Fruit fly (Drosophila melanogaster) whole organism, embryonic: ENCODE measurements around the gene Elo68alpha.

Experiments used
- ATbp ChIP-seq: fragments of 200-800 bp; sonication (Bioruptor generic); optimal IDR thresholded peaks from 2 replicates; lab custom pipeline; 2017; ENCODE audit warnings: missing biosample characterization, mild to moderate bottlenecking, missing genetic modification characterization, missing genetic modification reagents
- Asciz ChIP-seq: fragments of 200-800 bp; sonication (Bioruptor generic); optimal IDR thresholded peaks from 2 replicates; lab custom pipeline; 2017; ENCODE audit warnings: missing biosample characterization, mild to moderate bottlenecking, missing genetic modification characterization, missing genetic modification reagents
- Blimp-1 ChIP-seq: fragments of 200-800 bp; sonication (Bioruptor generic); optimal IDR thresholded peaks from 3 replicates; lab custom pipeline; 2018; ENCODE audit warnings: missing biosample characterization, missing genetic modification characterization, mild to moderate bottlenecking, moderate library complexity, missing genetic modification reagents
- CG11504 ChIP-seq: fragments of 200-800 bp; sonication (Bioruptor generic); optimal IDR thresholded peaks from 3 replicates; lab custom pipeline; 2019; ENCODE audit warnings: missing biosample characterization, mild to moderate bottlenecking, missing genetic modification characterization, moderate library complexity
- CG12299 ChIP-seq: fragments of 200-800 bp; sonication (Bioruptor generic); optimal IDR thresholded peaks from 2 replicates; lab custom pipeline; 2018; ENCODE audit warnings: missing biosample characterization, mild to moderate bottlenecking, missing genetic modification characterization
- CG12744 ChIP-seq: fragments of 200-800 bp; sonication (Bioruptor generic); optimal IDR thresholded peaks from 2 replicates; lab custom pipeline; 2016; ENCODE audit warnings: missing biosample characterization, missing genetic modification characterization
- CG14710 ChIP-seq: fragments of 200-800 bp; sonication (Bioruptor generic); optimal IDR thresholded peaks from 3 replicates; lab custom pipeline; 2019; ENCODE audit warnings: missing biosample characterization, mild to moderate bottlenecking, missing genetic modification characterization, moderate library complexity
- CG1602 ChIP-seq: fragments of 200-800 bp; sonication (Bioruptor generic); optimal IDR thresholded peaks from 3 replicates; lab custom pipeline; 2016; ENCODE audit warnings: missing biosample characterization, missing genetic modification characterization
- CG16813 ChIP-seq: fragments of 200-800 bp; sonication (Bioruptor generic); IDR thresholded peaks from 3 replicates; pipeline ENCODE4 v1.3.6; 2022; ENCODE audit warnings: missing biosample characterization, missing genetic modification characterization; ENCODE audit not compliant: partially characterized antibody
- CG17328 ChIP-seq: fragments of 200-800 bp; sonication (Bioruptor generic); IDR thresholded peaks from 2 replicates; pipeline ENCODE4 v1.3.6; 2022; ENCODE audit warnings: missing biosample characterization, missing genetic modification characterization
- CG17361 ChIP-seq: fragments of 200-800 bp; sonication (Bioruptor generic); IDR thresholded peaks from 3 replicates; pipeline ENCODE4 v1.3.6; 2022; ENCODE audit warnings: missing biosample characterization, missing genetic modification characterization
- CG17568 ChIP-seq: fragments of 200-800 bp; sonication (Bioruptor generic); optimal IDR thresholded peaks from 2 replicates; lab custom pipeline; 2018; ENCODE audit warnings: missing biosample characterization, mild to moderate bottlenecking, missing genetic modification characterization, moderate library complexity
- CG17829 ChIP-seq: fragments of 200-800 bp; optimal IDR thresholded peaks from 2 replicates; lab custom pipeline; 2019; ENCODE audit warnings: missing biosample characterization, mild to moderate bottlenecking, missing genetic modification characterization, moderate library complexity
- CG3163 ChIP-seq: fragments of 200-800 bp; sonication (Bioruptor generic); optimal IDR thresholded peaks from 3 replicates; lab custom pipeline; 2016; ENCODE audit warnings: missing biosample characterization, missing genetic modification characterization
- CG4707 ChIP-seq: fragments of 200-800 bp; sonication (Bioruptor generic); optimal IDR thresholded peaks from 2 replicates; lab custom pipeline; 2018; ENCODE audit warnings: missing biosample characterization, mild to moderate bottlenecking, missing genetic modification characterization, moderate library complexity
- CG5245 ChIP-seq: fragments of 200-800 bp; sonication (Bioruptor generic); optimal IDR thresholded peaks from 3 replicates; lab custom pipeline; 2016; ENCODE audit warnings: missing biosample characterization, missing genetic modification characterization
- CG6254 ChIP-seq: fragments of 200-800 bp; sonication (Bioruptor generic); optimal IDR thresholded peaks from 3 replicates; lab custom pipeline; 2017; ENCODE audit warnings: mild to moderate bottlenecking, missing biosample characterization, missing genetic modification reagents, missing genetic modification characterization
- CG6689 ChIP-seq: fragments of 200-800 bp; sonication (Bioruptor generic); IDR thresholded peaks from 2 replicates; pipeline ENCODE4 v1.3.6; 2022; ENCODE audit warnings: missing biosample characterization, missing genetic modification characterization
- CG6791 ChIP-seq: fragments of 200-800 bp; sonication (Bioruptor generic); IDR thresholded peaks from 3 replicates; pipeline ENCODE4 v1.3.6; 2022; ENCODE audit warnings: missing biosample characterization, missing genetic modification characterization; ENCODE audit not compliant: partially characterized antibody
- CG7556 ChIP-seq: fragments of 200-800 bp; sonication (Bioruptor generic); optimal IDR thresholded peaks from 2 replicates; lab custom pipeline; 2017; ENCODE audit warnings: missing biosample characterization, mild to moderate bottlenecking, missing genetic modification characterization
- CG8359 ChIP-seq: fragments of 200-800 bp; sonication (Bioruptor generic); optimal IDR thresholded peaks from 2 replicates; lab custom pipeline; 2017; ENCODE audit warnings: missing biosample characterization, mild to moderate bottlenecking, missing genetic modification characterization, borderline replicate concordance
- CG9437 ChIP-seq: fragments of 200-800 bp; sonication (Bioruptor generic); optimal IDR thresholded peaks from 2 replicates; lab custom pipeline; 2018; ENCODE audit warnings: missing biosample characterization, mild to moderate bottlenecking, missing genetic modification characterization
- Chrac-16 ChIP-seq: fragments of 200-800 bp; sonication (Bioruptor generic); optimal IDR thresholded peaks from 3 replicates; lab custom pipeline; 2016; ENCODE audit warnings: missing biosample characterization, missing genetic modification characterization
- Drgx ChIP-seq: fragments of 200-800 bp; sonication (Bioruptor generic); IDR thresholded peaks from 2 replicates; pipeline ENCODE4 v1.3.6; 2022; ENCODE audit warnings: missing biosample characterization, missing genetic modification characterization
- ERR ChIP-seq: fragments of 200-800 bp; sonication (Bioruptor generic); optimal IDR thresholded peaks from 2 replicates; lab custom pipeline; 2016; ENCODE audit warnings: missing biosample characterization, missing genetic modification characterization
- Eip74EF ChIP-seq, 2 experiments: fragments of 200-800 bp in 1 of 2; fragments of >200 bp in 1 of 2; sonication (Bioruptor generic) in 1 of 2; optimal IDR thresholded peaks; 2 replicates each; lab custom pipeline; 2017 to 2019; ENCODE audit warnings: missing biosample characterization in 2 of 2, missing genetic modification characterization in 2 of 2, mild to moderate bottlenecking in 1 of 2, moderate library complexity in 1 of 2
- GATAe ChIP-seq: fragments of 200-800 bp; sonication (Bioruptor generic); conservative IDR thresholded peaks from 2 replicates; pipeline ENCODE4 v1.3.6; 2022; ENCODE audit warnings: missing biosample characterization, missing genetic modification characterization
- Gsc ChIP-seq: fragments of 200-800 bp; sonication (Bioruptor generic); IDR thresholded peaks from 2 replicates; pipeline ENCODE4 v1.3.6; 2022; ENCODE audit warnings: missing biosample characterization, missing genetic modification characterization
- Hey ChIP-seq: fragments of 200-800 bp; sonication (Bioruptor generic); optimal IDR thresholded peaks from 3 replicates; lab custom pipeline; 2018; ENCODE audit warnings: missing biosample characterization, mild to moderate bottlenecking, missing genetic modification characterization
- HmgD ChIP-seq: fragments of 200-800 bp; sonication (Bioruptor generic); optimal IDR thresholded peaks from 3 replicates; lab custom pipeline; 2016; ENCODE audit warnings: missing biosample characterization, missing genetic modification characterization
- MTF-1 ChIP-seq: fragments of 200-800 bp; sonication (Bioruptor generic); optimal IDR thresholded peaks from 2 replicates; lab custom pipeline; 2018; ENCODE audit warnings: missing biosample characterization, mild to moderate bottlenecking, missing genetic modification characterization, borderline replicate concordance
- Max ChIP-seq: fragments of 200-800 bp; sonication (Bioruptor generic); optimal IDR thresholded peaks from 2 replicates; lab custom pipeline; 2016; ENCODE audit warnings: missing biosample characterization, mild to moderate bottlenecking, missing genetic modification characterization
- Mrtf ChIP-seq: fragments of 200-800 bp; sonication (Bioruptor generic); IDR thresholded peaks from 3 replicates; pipeline ENCODE4 v1.3.6; 2022; ENCODE audit warnings: missing biosample characterization, missing genetic modification characterization
- Neu2 ChIP-seq: fragments of 200-800 bp; sonication (Bioruptor generic); optimal IDR thresholded peaks from 3 replicates; lab custom pipeline; 2016; ENCODE audit warnings: missing biosample characterization, missing genetic modification characterization, borderline replicate concordance
- amos ChIP-seq: fragments of 200-800 bp; sonication (Bioruptor generic); IDR thresholded peaks from 2 replicates; pipeline ENCODE4 v1.3.6; 2022; ENCODE audit warnings: missing biosample characterization, missing genetic modification characterization; ENCODE audit not compliant: partially characterized antibody
- btn ChIP-seq: fragments of 200-800 bp; sonication (Bioruptor generic); optimal IDR thresholded peaks from 2 replicates; lab custom pipeline; 2016; ENCODE audit warnings: missing biosample characterization, missing genetic modification characterization
- corto ChIP-seq: fragments of 200-800 bp; sonication (Bioruptor generic); optimal IDR thresholded peaks from 2 replicates; lab custom pipeline; 2016; ENCODE audit warnings: missing biosample characterization, mild to moderate bottlenecking, missing genetic modification characterization, moderate library complexity
- dmrt99B ChIP-seq: fragments of 200-800 bp; sonication (Bioruptor generic); optimal IDR thresholded peaks from 2 replicates; lab custom pipeline; 2018; ENCODE audit warnings: missing biosample characterization, mild to moderate bottlenecking, missing genetic modification characterization, moderate library complexity
- esg ChIP-seq: fragments of 200-800 bp; sonication (Bioruptor generic); conservative IDR thresholded peaks from 2 replicates; pipeline ENCODE4 v1.3.6; 2022; ENCODE audit warnings: missing biosample characterization, missing genetic modification characterization
- fd102C ChIP-seq: fragments of 200-800 bp; sonication (Bioruptor generic); optimal IDR thresholded peaks from 2 replicates; lab custom pipeline; 2018; ENCODE audit warnings: missing biosample characterization, mild to moderate bottlenecking, missing genetic modification characterization, moderate library complexity
- ftz-f1 ChIP-seq: fragments of 200-800 bp; sonication (Bioruptor generic); optimal IDR thresholded peaks from 2 replicates; lab custom pipeline; 2016; ENCODE audit warnings: missing biosample characterization, missing genetic modification characterization
- ham ChIP-seq: fragments of 200-800 bp; sonication (Bioruptor generic); IDR thresholded peaks from 2 replicates; pipeline ENCODE4 v1.3.6; 2022; ENCODE audit warnings: missing biosample characterization, missing genetic modification characterization
- lbe ChIP-seq: fragments of 200-800 bp; sonication (Bioruptor generic); optimal IDR thresholded peaks from 2 replicates; lab custom pipeline; 2016; ENCODE audit warnings: missing biosample characterization, mild to moderate bottlenecking, missing genetic modification characterization
- maf-S ChIP-seq: fragments of 200-800 bp; sonication (Bioruptor generic); optimal IDR thresholded peaks from 2 replicates; lab custom pipeline; 2016; ENCODE audit warnings: missing biosample characterization, missing genetic modification characterization
- so ChIP-seq: fragments of 200-800 bp; sonication (Bioruptor generic); IDR thresholded peaks from 3 replicates; pipeline ENCODE4 v1.3.6; 2022; ENCODE audit warnings: missing biosample characterization, missing genetic modification characterization
- trh ChIP-seq: fragments of 200-800 bp; sonication (Bioruptor generic); optimal IDR thresholded peaks from 2 replicates; lab custom pipeline; 2016; ENCODE audit warnings: missing biosample characterization, missing genetic modification characterization
- wor ChIP-seq: fragments of 200-800 bp; sonication (Bioruptor generic); IDR thresholded peaks from 2 replicates; pipeline ENCODE4 v1.3.6; 2022; ENCODE audit warnings: missing biosample characterization, missing genetic modification characterization
- zfh1 ChIP-seq: fragments of 200-800 bp; sonication (Bioruptor generic); IDR thresholded peaks from 3 replicates; pipeline ENCODE4 v1.3.6; 2022; ENCODE audit warnings: missing biosample characterization, missing genetic modification characterization

Elo68alpha gene

DNA sequence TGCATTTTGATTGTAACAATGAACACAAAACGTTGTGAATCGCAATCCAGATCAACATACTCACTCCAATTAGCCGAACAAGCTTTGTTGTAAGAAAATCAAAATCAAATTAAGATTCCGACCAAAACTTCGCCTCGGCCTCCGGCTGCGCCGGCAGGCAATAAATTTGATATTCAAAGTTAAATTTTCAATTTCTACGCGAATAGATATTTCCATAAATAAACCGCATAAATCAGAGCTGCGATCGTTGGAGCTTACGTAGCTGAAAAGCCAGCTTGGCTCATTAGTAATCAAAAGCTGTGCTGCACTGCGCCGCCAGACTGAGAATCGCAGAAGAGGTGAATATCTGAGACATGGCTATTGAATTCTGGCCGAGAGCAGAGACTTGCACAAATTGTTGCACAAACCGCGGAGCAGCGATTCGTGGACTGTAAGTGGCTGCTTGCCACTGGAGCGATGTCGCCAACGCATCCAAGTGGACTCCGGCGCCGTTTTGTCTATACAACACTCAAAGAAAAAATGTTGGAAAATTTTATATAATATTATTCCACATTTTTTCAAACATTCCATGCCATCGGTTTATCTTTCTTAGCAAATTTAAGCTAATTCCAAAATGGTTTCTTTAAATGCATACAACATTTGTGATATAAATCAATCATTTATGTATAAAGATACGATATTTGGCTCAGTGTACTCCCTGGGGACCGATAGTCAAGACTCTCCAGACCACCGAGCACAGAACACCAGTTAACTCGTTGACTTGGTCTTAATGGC, 45.8 kb upstream of the Elo68alpha start (continued):
- TF ChIP-seq CG12744 (GFP tag; lab: Kevin White, UChicago) = no peak
- TF ChIP-seq CG4707 (GFP tag; lab: Kevin White, UChicago) = peak; percentile 38
- no peak for TF ChIP-seq amos (GFP tag; lab: Robert Waterston, UW)
- peak; percentile 2 for TF ChIP-seq MTF-1 (GFP tag; lab: Kevin White, UChicago)
- TF ChIP-seq CG14710 (tag; lab: Kevin White, UChicago) = peak; percentile 62
- peak; percentile 74 for TF ChIP-seq CG11504 (tag; lab: Kevin White, UChicago)
- TF ChIP-seq CG7556 (GFP tag; lab: Kevin White, UChicago) = peak; percentile 24
- peak; percentile 14 for TF ChIP-seq Chrac-16
- TF ChIP-seq esg (GFP tag; lab: Robert Waterston, UW) = peak; percentile 16; the same call in 1 of the 2 replicates
- peak; percentile 59 for TF ChIP-seq dmrt99B
- TF ChIP-seq CG9437 (GFP tag; lab: Kevin White, UChicago) = peak; percentile 35
- TF ChIP-seq Drgx (GFP tag; lab: Robert Waterston, UW) = peak; percentile 74
- TF ChIP-seq CG12299 = no peak
- peak; percentile 18 for TF ChIP-seq CG5245 (GFP tag; lab: Kevin White, UChicago)
- TF ChIP-seq lbe = no peak
- TF ChIP-seq so = no peak
- TF ChIP-seq CG6689 (GFP tag; lab: Robert Waterston, UW) = peak; percentile 57; the same call in 1 of the 2 replicates
- peak; percentile 24; the same call in 1 of the 2 replicates for TF ChIP-seq wor
- TF ChIP-seq Max = peak; percentile 13
- TF ChIP-seq HmgD (GFP tag; lab: Kevin White, UChicago) = no peak
- peak; percentile 27; the same call in 1 of the 2 replicates for TF ChIP-seq CG17328 (GFP tag; lab: Robert Waterston, UW)
- TF ChIP-seq GATAe (GFP tag; lab: Robert Waterston, UW) = no peak
- no peak for TF ChIP-seq Neu2 (GFP tag; lab: Kevin White, UChicago)
- TF ChIP-seq CG6254 (GFP tag; lab: Kevin White, UChicago) = peak; percentile 56
- no peak for TF ChIP-seq maf-S (GFP tag; lab: Kevin White, UChicago)
- no peak for TF ChIP-seq ERR
- TF ChIP-seq corto (GFP tag; lab: Kevin White, UChicago) = no peak
- no peak for TF ChIP-seq Gsc (GFP tag; lab: Robert Waterston, UW)
- no peak for TF ChIP-seq ftz-f1 (GFP tag; lab: Kevin White, UChicago)
- no peak for TF ChIP-seq CG6791 (GFP tag; lab: Robert Waterston, UW)
- no peak for TF ChIP-seq Mrtf (GFP tag; lab: Robert Waterston, UW)
- TF ChIP-seq CG17361 = peak; percentile 58
- TF ChIP-seq Asciz (GFP tag; lab: Kevin White, UChicago) = peak; percentile 52
- peak in 1 of 2 experiments; percentile 43 for TF ChIP-seq Eip74EF (GFP tag; optimal IDR thresholded peaks at IDR 0.05; lab: Kevin White, UChicago)
- TF ChIP-seq CG17829 = peak; percentile 51
- TF ChIP-seq trh = no peak
- TF ChIP-seq CG17568 (GFP tag; lab: Kevin White, UChicago) = no peak
- TF ChIP-seq ATbp = peak; percentile 41
- peak; percentile 21 for TF ChIP-seq CG1602
- TF ChIP-seq ham = no peak
- TF ChIP-seq CG3163 (GFP tag; lab: Kevin White, UChicago) = no peak
- TF ChIP-seq btn (GFP tag; lab: Kevin White, UChicago) = no peak
- no peak for TF ChIP-seq CG16813
- TF ChIP-seq fd102C (GFP tag; lab: Kevin White, UChicago) = no peak
- TF ChIP-seq Blimp-1 (GFP tag; lab: Kevin White, UChicago) = peak; percentile 81
- TF ChIP-seq zfh1 (GFP tag; lab: Robert Waterston, UW) = peak; percentile 53; the same call in 1 of the 3 replicates
- TF ChIP-seq Hey (tag; lab: Kevin White, UChicago) = no peak
- TF ChIP-seq CG8359 (GFP tag; lab: Kevin White, UChicago) = peak; percentile 15
